Worm (Caenorhabditis elegans) whole organism, late embryonic: ENCODE results near the gene C17G10.7.
"Not testable (repeated sequence)": the region's sequence is repeated elsewhere in the genome, so short reads cannot be mapped to it uniquely, and the experiment has no call there.

Experiments used
- F13H6.1 ChIP-seq: sonication (generic microtip); optimal IDR thresholded peaks from 2 replicates; lab custom pipeline; 2016; ENCODE audit warnings: missing genetic modification characterization, missing compliant biosample characterization
- K02D7.2 ChIP-seq: sonication (generic microtip); optimal IDR thresholded peaks from 2 replicates; lab custom pipeline; 2017; ENCODE audit warnings: mild to moderate bottlenecking, missing genetic modification characterization, missing compliant biosample characterization
- K09A11.1 ChIP-seq: sonication (generic microtip); optimal IDR thresholded peaks from 2 replicates; lab custom pipeline; 2017; ENCODE audit warnings: antibody characterized with exemption, mild to moderate bottlenecking, missing genetic modification characterization, missing compliant biosample characterization; ENCODE audit not compliant: insufficient read depth
- Y22D7AL.16 ChIP-seq: sonication (generic microtip); optimal IDR thresholded peaks from 2 replicates; lab custom pipeline; 2016; ENCODE audit warnings: missing genetic modification characterization, missing compliant biosample characterization
- ahr-1 ChIP-seq: sonication (generic microtip); optimal IDR thresholded peaks from 2 replicates; lab custom pipeline; 2016; ENCODE audit warnings: missing genetic modification characterization, missing compliant biosample characterization
- ama-1 ChIP-seq: fragments of 150-350 bp; optimal IDR thresholded peaks from 2 replicates; lab custom pipeline; 2014
- ceh-19 ChIP-seq: fragments of 200-800 bp; sonication (Bioruptor generic); optimal IDR thresholded peaks from 2 replicates; lab custom pipeline; 2018; ENCODE audit warnings: mild to moderate bottlenecking, missing genetic modification characterization, missing compliant biosample characterization
- ceh-2 ChIP-seq: sonication (generic microtip); optimal IDR thresholded peaks from 2 replicates; lab custom pipeline; 2016; ENCODE audit warnings: missing genotype, missing genetic modification characterization, missing compliant biosample characterization
- ceh-22 ChIP-seq: sonication (generic microtip); optimal IDR thresholded peaks from 2 replicates; lab custom pipeline; 2017; ENCODE audit warnings: missing biosample characterization, missing genetic modification characterization
- ceh-30 ChIP-seq: fragments of 150-350 bp; optimal IDR thresholded peaks from 2 replicates; lab custom pipeline; 2014; ENCODE audit warnings: missing biosample characterization, missing genetic modification characterization
- ceh-48 ChIP-seq: sonication (generic microtip); optimal IDR thresholded peaks from 2 replicates; lab custom pipeline; 2016; ENCODE audit warnings: missing genetic modification characterization, inconsistent platforms, missing compliant biosample characterization
- ceh-6 ChIP-seq: fragments of 200-800 bp; sonication (Bioruptor generic); optimal IDR thresholded peaks from 2 replicates; lab custom pipeline; 2018; ENCODE audit warnings: mild to moderate bottlenecking, missing genetic modification characterization, missing compliant biosample characterization
- che-1 ChIP-seq: sonication (generic microtip); optimal IDR thresholded peaks from 2 replicates; lab custom pipeline; 2016; ENCODE audit warnings: mild to moderate bottlenecking, missing genetic modification characterization, missing compliant biosample characterization
- dmd-4 ChIP-seq: sonication (generic microtip); optimal IDR thresholded peaks from 2 replicates; lab custom pipeline; 2016; ENCODE audit warnings: borderline replicate concordance, missing genetic modification characterization, missing compliant biosample characterization
- dve-1 ChIP-seq: sonication (generic microtip); optimal IDR thresholded peaks from 2 replicates; lab custom pipeline; 2017; ENCODE audit warnings: antibody characterized with exemption, mild to moderate bottlenecking, missing genetic modification characterization, missing compliant biosample characterization
- elt-2 ChIP-seq: sonication (generic microtip); optimal IDR thresholded peaks from 2 replicates; lab custom pipeline; 2016; ENCODE audit warnings: missing genetic modification reagents, missing genetic modification characterization, missing compliant biosample characterization
- fkh-10 ChIP-seq: fragments of 150-350 bp; optimal IDR thresholded peaks from 2 replicates; lab custom pipeline; 2014; ENCODE audit warnings: missing biosample characterization, missing genetic modification reagents, missing genetic modification characterization
- fkh-6 ChIP-seq: sonication (generic microtip); optimal IDR thresholded peaks from 2 replicates; lab custom pipeline; 2016; ENCODE audit warnings: missing genetic modification characterization, missing compliant biosample characterization
- hlh-15 ChIP-seq: sonication (generic microtip); optimal IDR thresholded peaks from 2 replicates; lab custom pipeline; 2016; ENCODE audit warnings: missing genetic modification characterization, missing compliant biosample characterization
- hlh-30 ChIP-seq: sonication (generic microtip); optimal IDR thresholded peaks from 2 replicates; lab custom pipeline; 2017; ENCODE audit warnings: antibody characterized with exemption, missing genetic modification characterization, missing compliant biosample characterization; ENCODE audit not compliant: insufficient read depth
- lim-6 ChIP-seq: sonication (generic microtip); optimal IDR thresholded peaks from 2 replicates; lab custom pipeline; 2016; ENCODE audit warnings: missing genetic modification characterization, missing compliant biosample characterization
- lin-11 ChIP-seq: fragments of 200-800 bp; sonication (Bioruptor generic); optimal IDR thresholded peaks from 2 replicates; lab custom pipeline; 2018; ENCODE audit warnings: mild to moderate bottlenecking, missing genetic modification characterization, missing compliant biosample characterization
- madf-2 ChIP-seq: sonication (generic microtip); optimal IDR thresholded peaks from 2 replicates; lab custom pipeline; 2017; ENCODE audit warnings: missing genetic modification characterization, missing compliant biosample characterization
- mec-3 ChIP-seq: sonication (generic microtip); optimal IDR thresholded peaks from 2 replicates; lab custom pipeline; 2016; ENCODE audit warnings: borderline replicate concordance, missing genetic modification characterization, missing compliant biosample characterization
- nhr-11 ChIP-seq: fragments of 150-350 bp; optimal IDR thresholded peaks from 2 replicates; lab custom pipeline; 2014; ENCODE audit warnings: missing biosample characterization, missing genetic modification characterization
- npax-4 ChIP-seq: sonication (generic microtip); optimal IDR thresholded peaks from 2 replicates; lab custom pipeline; 2016; ENCODE audit warnings: missing genetic modification characterization, missing compliant biosample characterization
- pat-9 ChIP-seq: fragments of 200-800 bp; sonication (Bioruptor generic); optimal IDR thresholded peaks from 2 replicates; lab custom pipeline; 2018; ENCODE audit warnings: mild to moderate bottlenecking, missing genetic modification characterization, moderate library complexity, missing compliant biosample characterization
- pax-1 ChIP-seq: fragments of 150-350 bp; optimal IDR thresholded peaks from 2 replicates; lab custom pipeline; 2014; ENCODE audit warnings: missing biosample characterization, missing genetic modification characterization
- pha-4 ChIP-seq: fragments of 150-350 bp; optimal IDR thresholded peaks from 2 replicates; lab custom pipeline; 2018; ENCODE audit warnings: missing biosample characterization, missing genetic modification reagents, missing genetic modification characterization
- pqm-1 ChIP-seq: sonication (generic microtip); optimal IDR thresholded peaks from 2 replicates; lab custom pipeline; 2016; ENCODE audit warnings: missing genetic modification characterization, missing compliant biosample characterization
- sox-2 ChIP-seq: fragments of 200-800 bp; sonication (Bioruptor generic); IDR thresholded peaks from 2 replicates; pipeline ENCODE4 v1.3.6; 2022; ENCODE audit warnings: missing genetic modification reagents, missing genetic modification characterization, missing compliant biosample characterization
- syd-9 ChIP-seq: sonication (generic microtip); optimal IDR thresholded peaks from 2 replicates; lab custom pipeline; 2016; ENCODE audit warnings: mild to moderate bottlenecking, missing genetic modification characterization, moderate library complexity, missing compliant biosample characterization
- tbx-2 ChIP-seq: sonication (generic microtip); optimal IDR thresholded peaks from 2 replicates; lab custom pipeline; 2016; ENCODE audit warnings: missing genetic modification characterization, missing compliant biosample characterization
- tbx-7 ChIP-seq: sonication (generic microtip); optimal IDR thresholded peaks from 2 replicates; lab custom pipeline; 2016; ENCODE audit warnings: missing genotype, missing genetic modification characterization, missing compliant biosample characterization
- unc-3 ChIP-seq, 2 experiments: fragments of 200-800 bp in 1 of 2; sonication (Bioruptor generic) in 1 of 2; sonication (generic microtip) in 1 of 2; conservative IDR thresholded peaks in 1 of 2; optimal IDR thresholded peaks in 1 of 2; 2 replicates each; pipeline versions ENCODE4 v1.3.6 to Lab custom; 2016 to 2022; ENCODE audit warnings: missing compliant biosample characterization in 2 of 2, missing genetic modification characterization in 2 of 2, missing genetic modification reagents in 1 of 2
- unc-55 ChIP-seq: sonication (generic microtip); optimal IDR thresholded peaks from 2 replicates; lab custom pipeline; 2017; ENCODE audit warnings: missing biosample characterization, missing genetic modification reagents, missing genetic modification characterization

C17G10.7 gene

DNA sequence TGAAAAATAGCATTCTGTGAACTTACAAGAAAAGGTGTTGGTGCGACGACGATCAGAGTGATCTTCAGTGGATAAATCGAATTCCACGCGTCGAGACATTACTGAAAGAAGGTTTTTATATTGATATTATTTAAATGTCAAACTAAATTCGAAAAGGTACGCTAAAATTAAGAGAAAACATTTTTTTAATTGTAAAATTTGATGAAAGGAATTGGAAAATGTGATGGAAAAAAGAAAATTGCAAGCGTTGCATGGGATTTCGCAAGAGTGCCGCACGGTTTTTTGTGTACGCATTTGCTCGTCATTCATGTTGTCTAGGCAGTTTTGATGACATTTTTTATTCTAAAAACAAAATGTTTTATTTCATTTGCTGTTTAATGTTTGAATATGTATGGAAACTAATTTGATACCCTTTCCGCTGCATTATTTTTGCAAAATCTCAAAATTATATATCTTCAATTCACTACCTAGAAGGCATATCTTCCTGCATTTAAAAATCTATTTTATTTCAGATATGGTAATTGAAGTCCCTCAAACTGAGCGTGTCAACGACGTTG, 14.8 kb upstream of the C17G10.7 start, which contains the start of the genes eif-3.L and npl-4.2:
TSS of gene eif-3.L (minus strand) at position 101 of the 557 bp plus-strand sequence.
TSS of gene npl-4.2 (plus strand) at position 507 of the 557 bp plus-strand sequence.
- TF ChIP-seq mec-3, madf-2, ceh-48 (tag; lab: Kevin White, UChicago): not testable (repeated sequence)

DNA sequence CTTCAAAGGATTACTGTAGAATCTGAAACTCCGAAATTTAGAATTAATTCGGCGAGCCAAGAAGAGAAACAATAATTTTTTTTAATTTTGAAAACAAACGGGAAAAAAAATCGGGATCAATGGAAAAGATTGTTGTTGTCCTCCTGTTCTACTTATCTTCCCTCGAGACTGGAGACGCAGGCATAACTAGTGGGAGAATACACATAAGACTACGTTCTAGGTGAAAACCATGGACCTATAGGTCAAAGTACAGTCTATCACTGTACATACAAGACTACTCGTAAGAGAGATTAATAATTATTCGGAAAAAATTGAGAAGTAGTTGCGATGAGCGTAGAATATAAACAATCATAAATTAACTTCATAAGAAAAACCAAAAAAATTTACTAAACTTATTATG, 11.6 kb upstream of the C17G10.7 start, which contains the start of gene dhs-6:
TSS of gene dhs-6 (minus strand) at position 22 of the 400 bp plus-strand sequence.
- no peak for TF ChIP-seq dmd-4
- TF ChIP-seq elt-2 (tag; lab: Kevin White, UChicago), result peak; percentile 45
- TF ChIP-seq, all 69 proteins: peak for 1

DNA sequence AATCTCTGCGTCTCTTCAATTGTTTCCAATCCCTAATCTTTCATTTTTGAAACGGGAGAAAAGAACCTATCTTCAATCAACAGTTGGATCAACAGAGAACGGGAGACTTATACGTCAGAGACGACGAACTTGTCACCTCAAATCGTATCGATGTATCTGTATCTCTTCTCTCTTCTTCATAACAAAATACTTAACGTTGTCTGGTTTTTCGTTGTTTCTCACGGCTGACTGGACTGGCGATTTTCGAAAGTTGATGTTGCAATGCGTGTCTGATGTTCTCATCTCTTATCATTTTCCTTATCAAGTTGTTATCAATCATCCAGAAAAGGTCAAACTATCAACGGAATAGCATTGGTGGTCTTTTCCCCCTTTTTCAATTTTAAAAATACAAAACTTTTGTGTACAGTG, 2.1 kb downstream of the C17G10.7 start:
- TF ChIP-seq lin-11 (tag; lab: Kevin White, UChicago), result no peak
- TF ChIP-seq unc-55 (GFP tag; lab: Kevin White, UChicago), result peak; percentile 39
- no peak for TF ChIP-seq sox-2 (GFP tag; lab: Robert Waterston, UW)
- peak; percentile 99 for TF ChIP-seq elt-2 (tag; lab: Kevin White, UChicago)
- TF ChIP-seq pqm-1 (tag; lab: Kevin White, UChicago), result no peak
- no peak for TF ChIP-seq nhr-11 (tag; lab: Kevin White, UChicago)
- no peak for TF ChIP-seq ceh-2 (tag; lab: Kevin White, UChicago)

DNA sequence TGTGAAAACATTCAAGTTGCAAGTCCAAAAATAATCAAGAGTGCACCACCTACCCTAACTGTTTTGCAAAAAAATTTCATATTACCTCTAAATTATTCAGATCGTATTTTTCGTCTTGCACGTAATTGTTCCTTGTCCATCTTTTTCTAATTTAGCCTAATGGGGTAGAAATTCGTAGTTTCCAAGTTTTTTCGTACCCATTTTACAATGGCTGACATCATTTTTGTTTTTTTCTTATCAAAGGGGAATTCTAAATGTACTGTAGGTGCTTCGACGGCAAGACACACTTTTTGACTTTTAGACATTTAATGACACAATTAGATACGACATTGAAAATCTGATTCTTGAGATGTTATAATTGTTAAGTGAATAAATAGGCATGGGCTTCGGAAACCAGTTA, 3.2 kb downstream of the C17G10.7 start:
- TF ChIP-seq tbx-2 (tag; lab: Kevin White, UChicago) (no peak), madf-2 (tag; lab: Kevin White, UChicago) (no peak), npax-4 (no peak), lin-11 (tag; lab: Kevin White, UChicago) (no peak), pat-9 (no peak), ceh-2 (tag; lab: Kevin White, UChicago) (no peak), ama-1 (lab: Kevin White, UChicago) (no peak), ahr-1 (tag; lab: Kevin White, UChicago) (no peak), tbx-7 (tag; lab: Kevin White, UChicago) (no peak), F13H6.1 (tag; lab: Kevin White, UChicago) (no peak), hlh-15 (tag; lab: Kevin White, UChicago) (no peak), ceh-48 (tag; lab: Kevin White, UChicago) (no peak), fkh-10 (no peak), unc-3 (GFP tag; conservative IDR thresholded peaks at IDR 0.05; lab: Robert Waterston, UW) (no peak), unc-3 (tag; optimal IDR thresholded peaks at IDR 0.05; lab: Kevin White, UChicago) (no peak), K02D7.2 (no peak), fkh-6 (tag; lab: Kevin White, UChicago) (no peak), lim-6 (tag; lab: Kevin White, UChicago) (no peak), ceh-22 (tag; lab: Kevin White, UChicago) (no peak), pha-4 (tag; lab: Kevin White, UChicago) (no peak), che-1 (tag; lab: Kevin White, UChicago) (no peak)

DNA sequence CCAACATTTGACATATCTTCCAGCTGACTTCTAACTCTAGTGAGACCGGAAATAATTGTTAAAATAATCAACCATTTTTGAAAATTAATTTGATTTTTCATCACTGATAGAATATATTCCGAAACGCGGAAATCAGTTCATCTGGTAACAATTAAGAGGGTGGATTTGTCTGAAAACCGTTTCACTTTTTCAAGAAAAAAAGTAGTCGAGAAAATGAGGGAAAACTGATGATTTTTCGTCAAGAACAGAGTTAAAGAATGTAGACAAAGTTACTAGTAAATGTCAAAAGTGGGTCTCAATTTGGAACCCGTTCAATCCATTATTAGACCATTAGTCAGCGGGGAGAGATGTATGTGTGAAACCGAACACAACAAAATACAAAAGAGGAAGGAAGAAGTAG, 4.5 kb downstream of the C17G10.7 start, which contains the start of gene C17G10.6:
TSS of gene C17G10.6 (minus strand) at position 101 of the 400 bp plus-strand sequence.
- no peak for TF ChIP-seq Y22D7AL.16 (tag; lab: Kevin White, UChicago)

DNA sequence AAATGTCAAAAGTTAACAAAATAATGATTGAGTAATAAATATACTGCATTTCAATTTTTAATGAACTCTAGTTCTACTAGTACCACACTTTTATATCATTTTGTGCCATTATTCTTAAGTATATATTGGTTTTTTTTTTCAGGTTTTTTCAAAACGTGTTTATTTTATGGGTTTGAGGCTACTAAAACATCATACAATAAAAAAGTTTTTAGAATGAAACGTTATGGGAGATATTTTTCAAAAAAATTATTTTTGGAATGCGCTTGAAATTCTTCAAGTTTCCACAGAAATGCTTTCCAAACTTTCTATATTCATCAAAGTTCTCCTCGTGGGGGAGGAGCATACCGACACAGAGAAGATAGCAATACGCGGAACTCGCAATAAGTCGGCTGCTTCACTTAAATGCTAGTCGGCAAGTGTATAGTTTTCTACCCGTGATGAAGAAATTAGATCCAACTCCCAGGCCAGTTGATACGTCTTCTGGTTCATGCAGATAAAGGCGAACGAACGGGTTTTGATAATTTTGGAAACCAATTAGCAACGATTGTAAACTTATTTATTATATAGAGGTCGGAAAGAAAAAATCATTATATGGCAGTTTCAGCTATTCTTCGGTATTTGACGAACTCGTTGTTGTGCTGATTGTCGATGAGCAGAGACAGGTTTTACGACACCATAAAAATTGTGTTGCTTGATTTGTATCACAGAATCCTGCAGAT, 8.2 kb downstream of the C17G10.7 start, which contains the start of gene C17G10.10:
TSS of gene C17G10.10 (minus strand) at position 51 of the 719 bp plus-strand sequence.
- no peak for TF ChIP-seq lim-6 (tag; lab: Kevin White, UChicago)
- TF ChIP-seq madf-2 (tag; lab: Kevin White, UChicago), result no peak
- no peak for TF ChIP-seq hlh-30
- peak; percentile 70 for TF ChIP-seq elt-2 (tag; lab: Kevin White, UChicago)
- peak; percentile 17 for TF ChIP-seq ama-1 (lab: Kevin White, UChicago)
- TF ChIP-seq syd-9 (tag; lab: Kevin White, UChicago), result no peak
- TF ChIP-seq ahr-1 (tag; lab: Kevin White, UChicago), result no peak
- no peak for TF ChIP-seq ceh-6 (GFP tag; lab: Kevin White, UChicago)
- no peak for TF ChIP-seq ceh-30 (tag; lab: Kevin White, UChicago)
- no peak for TF ChIP-seq K09A11.1 (tag; lab: Kevin White, UChicago)
- no peak for TF ChIP-seq pax-1 (tag; lab: Kevin White, UChicago)
- no peak for TF ChIP-seq ceh-19 (GFP tag; lab: Kevin White, UChicago)
- peak; percentile 35 for TF ChIP-seq dve-1
